Fruit fly (Drosophila melanogaster) whole organism, embryonic: ENCODE measurements around the gene CG9372.

ENCODE experiments used
- Ada2b ChIP-seq: fragments of 200-800 bp; sonication (Bioruptor generic); IDR thresholded peaks from 2 replicates; pipeline ENCODE4 v1.3.6; 2022; ENCODE audit warnings: missing biosample characterization, missing genetic modification characterization
- Asciz ChIP-seq: fragments of 200-800 bp; sonication (Bioruptor generic); optimal IDR thresholded peaks from 2 replicates; lab custom pipeline; 2017; ENCODE audit warnings: missing biosample characterization, mild to moderate bottlenecking, missing genetic modification characterization, missing genetic modification reagents
- CG10147 ChIP-seq: fragments of 200-800 bp; sonication (Bioruptor generic); optimal IDR thresholded peaks from 2 replicates; lab custom pipeline; 2019; ENCODE audit warnings: missing biosample characterization, mild to moderate bottlenecking, missing genetic modification characterization, moderate library complexity
- CG10979 ChIP-seq: fragments of 200-800 bp; sonication (Bioruptor generic); optimal IDR thresholded peaks from 2 replicates; lab custom pipeline; 2018; ENCODE audit warnings: missing biosample characterization, mild to moderate bottlenecking, missing genetic modification characterization, moderate library complexity
- CG11504 ChIP-seq: fragments of 200-800 bp; sonication (Bioruptor generic); optimal IDR thresholded peaks from 3 replicates; lab custom pipeline; 2019; ENCODE audit warnings: missing biosample characterization, mild to moderate bottlenecking, missing genetic modification characterization, moderate library complexity
- CG13296 ChIP-seq: fragments of 200-800 bp; sonication (Bioruptor generic); optimal IDR thresholded peaks from 3 replicates; lab custom pipeline; 2018; ENCODE audit warnings: missing biosample characterization, mild to moderate bottlenecking, missing genetic modification characterization
- CG15269 ChIP-seq: fragments of 200-800 bp; sonication (Bioruptor generic); optimal IDR thresholded peaks from 2 replicates; lab custom pipeline; 2018; ENCODE audit warnings: missing biosample characterization, mild to moderate bottlenecking, missing genetic modification characterization, moderate library complexity
- CG1529 ChIP-seq: fragments of 200-800 bp; sonication (Bioruptor generic); optimal IDR thresholded peaks from 3 replicates; lab custom pipeline; 2018; ENCODE audit warnings: missing biosample characterization, missing genetic modification characterization
- CG16815 ChIP-seq: fragments of 200-800 bp; sonication (Bioruptor generic); optimal IDR thresholded peaks from 3 replicates; lab custom pipeline; 2017; ENCODE audit warnings: missing biosample characterization, mild to moderate bottlenecking, missing genetic modification characterization
- CG17385 ChIP-seq: fragments of 200-800 bp; sonication (Bioruptor generic); optimal IDR thresholded peaks from 3 replicates; lab custom pipeline; 2018; ENCODE audit warnings: missing biosample characterization, mild to moderate bottlenecking, missing genetic modification characterization
- CG2120 ChIP-seq: fragments of 200-800 bp; sonication (Bioruptor generic); optimal IDR thresholded peaks from 3 replicates; lab custom pipeline; 2016; ENCODE audit warnings: missing biosample characterization, missing genetic modification characterization
- CG2199 ChIP-seq: fragments of 200-800 bp; sonication (Bioruptor generic); IDR thresholded peaks from 3 replicates; pipeline ENCODE4 v1.3.6; 2022; ENCODE audit warnings: missing biosample characterization, missing genetic modification characterization
- CG30403 ChIP-seq: fragments of 200-800 bp; sonication (Bioruptor generic); optimal IDR thresholded peaks from 3 replicates; lab custom pipeline; 2016; ENCODE audit warnings: missing biosample characterization, missing genetic modification characterization
- CG3281 ChIP-seq: fragments of 200-800 bp; sonication (Bioruptor generic); optimal IDR thresholded peaks from 3 replicates; lab custom pipeline; 2017; ENCODE audit warnings: missing biosample characterization, mild to moderate bottlenecking, missing genetic modification characterization
- CG34376 ChIP-seq: fragments of 200-800 bp; sonication (Bioruptor generic); optimal IDR thresholded peaks from 2 replicates; lab custom pipeline; 2018; ENCODE audit warnings: missing biosample characterization, mild to moderate bottlenecking, missing genetic modification characterization
- CG9727 ChIP-seq: fragments of 200-800 bp; sonication (Bioruptor generic); optimal IDR thresholded peaks from 3 replicates; lab custom pipeline; 2017; ENCODE audit warnings: missing biosample characterization, mild to moderate bottlenecking, missing genetic modification characterization
- D19B ChIP-seq: fragments of 200-800 bp; sonication (Bioruptor generic); optimal IDR thresholded peaks from 2 replicates; lab custom pipeline; 2017; ENCODE audit warnings: missing biosample characterization, mild to moderate bottlenecking, missing genetic modification characterization
- Dip3 ChIP-seq: fragments of 200-800 bp; sonication (Bioruptor generic); optimal IDR thresholded peaks from 3 replicates; lab custom pipeline; 2016; ENCODE audit warnings: missing biosample characterization, missing genetic modification characterization
- Hmx ChIP-seq: fragments of 200-800 bp; sonication (Bioruptor generic); optimal IDR thresholded peaks from 2 replicates; lab custom pipeline; 2016; ENCODE audit warnings: missing biosample characterization, missing genetic modification characterization
- Meics ChIP-seq: fragments of 200-800 bp; sonication (Bioruptor generic); optimal IDR thresholded peaks from 2 replicates; lab custom pipeline; 2017; ENCODE audit warnings: missing biosample characterization, mild to moderate bottlenecking, missing genetic modification characterization
- Oli ChIP-seq: fragments of 200-800 bp; sonication (Bioruptor generic); optimal IDR thresholded peaks from 2 replicates; lab custom pipeline; 2018; ENCODE audit warnings: missing biosample characterization, mild to moderate bottlenecking, missing genetic modification characterization, moderate library complexity
- PHDP ChIP-seq: fragments of 200-800 bp; sonication (Bioruptor generic); optimal IDR thresholded peaks from 3 replicates; lab custom pipeline; 2018; ENCODE audit warnings: missing biosample characterization, mild to moderate bottlenecking, missing genetic modification characterization, moderate library complexity
- Rx ChIP-seq: fragments of 200-800 bp; sonication (Bioruptor generic); IDR thresholded peaks from 2 replicates; pipeline ENCODE4 v1.3.6; 2022; ENCODE audit warnings: missing biosample characterization, missing genetic modification characterization
- Usf ChIP-seq: fragments of 200-800 bp; sonication (Bioruptor generic); optimal IDR thresholded peaks from 2 replicates; lab custom pipeline; 2017; ENCODE audit warnings: missing genotype, missing biosample characterization, missing genetic modification characterization
- bowl ChIP-seq: fragments of 200-800 bp; sonication (Bioruptor generic); IDR thresholded peaks from 2 replicates; pipeline ENCODE4 v1.3.6; 2022; ENCODE audit warnings: missing biosample characterization, missing genetic modification characterization
- br ChIP-seq: fragments of >200 bp; optimal IDR thresholded peaks from 2 replicates; lab custom pipeline; 2017
- cwo ChIP-seq: fragments of 200-800 bp; sonication (Bioruptor generic); optimal IDR thresholded peaks from 3 replicates; lab custom pipeline; 2017; ENCODE audit warnings: missing biosample characterization, missing genetic modification characterization, mild to moderate bottlenecking, moderate library complexity, missing genetic modification reagents
- ems ChIP-seq: fragments of 200-800 bp; sonication (Bioruptor generic); optimal IDR thresholded peaks from 3 replicates; lab custom pipeline; 2016; ENCODE audit warnings: missing biosample characterization, missing genetic modification characterization
- eve ChIP-seq, 2 experiments: fragments of >200 bp; optimal IDR thresholded peaks; 2 replicates each; lab custom pipeline; 2017; ENCODE audit warnings: missing biosample characterization in 2 of 2, missing genetic modification characterization in 2 of 2
- exex ChIP-seq: fragments of 200-800 bp; sonication (Bioruptor generic); optimal IDR thresholded peaks from 4 replicates; lab custom pipeline; 2018; ENCODE audit warnings: missing biosample characterization, mild to moderate bottlenecking, missing genetic modification characterization, moderate library complexity
- fd96Cb ChIP-seq: fragments of 200-800 bp; sonication (Bioruptor generic); optimal IDR thresholded peaks from 2 replicates; lab custom pipeline; 2018; ENCODE audit warnings: missing biosample characterization, mild to moderate bottlenecking, missing genetic modification characterization, moderate library complexity
- fu2 ChIP-seq: fragments of 200-800 bp; sonication (Bioruptor generic); optimal IDR thresholded peaks from 2 replicates; lab custom pipeline; 2016; ENCODE audit warnings: missing biosample characterization, missing genetic modification characterization
- gem ChIP-seq: fragments of 200-800 bp; sonication (Bioruptor generic); optimal IDR thresholded peaks from 2 replicates; lab custom pipeline; 2019; ENCODE audit warnings: missing biosample characterization, mild to moderate bottlenecking, missing genetic modification characterization, moderate library complexity
- her ChIP-seq: fragments of 200-800 bp; sonication (Bioruptor generic); optimal IDR thresholded peaks from 2 replicates; lab custom pipeline; 2016; ENCODE audit warnings: missing biosample characterization, missing genetic modification characterization
- klu ChIP-seq: fragments of 200-800 bp; sonication (Bioruptor generic); IDR thresholded peaks from 2 replicates; pipeline ENCODE4 v1.3.6; 2022; ENCODE audit warnings: missing biosample characterization, missing genetic modification characterization
- lbe ChIP-seq: fragments of 200-800 bp; sonication (Bioruptor generic); optimal IDR thresholded peaks from 2 replicates; lab custom pipeline; 2016; ENCODE audit warnings: missing biosample characterization, mild to moderate bottlenecking, missing genetic modification characterization
- lilli ChIP-seq: fragments of 200-800 bp; sonication (Bioruptor generic); optimal IDR thresholded peaks from 3 replicates; lab custom pipeline; 2016; ENCODE audit warnings: missing biosample characterization, missing genetic modification characterization
- odd ChIP-seq: fragments of 200-800 bp; sonication (Bioruptor generic); optimal IDR thresholded peaks from 2 replicates; lab custom pipeline; 2017; ENCODE audit warnings: missing biosample characterization, mild to moderate bottlenecking, missing genetic modification characterization
- org-1 ChIP-seq: fragments of 200-800 bp; sonication (Bioruptor generic); optimal IDR thresholded peaks from 2 replicates; lab custom pipeline; 2017; ENCODE audit warnings: missing biosample characterization, missing genetic modification characterization
- p53 ChIP-seq: fragments of 200-800 bp; sonication (Bioruptor generic); optimal IDR thresholded peaks from 2 replicates; lab custom pipeline; 2016; ENCODE audit warnings: missing biosample characterization, missing genetic modification characterization
- pan ChIP-seq, 4 experiments: fragments of >200 bp in 3 of 4; fragments of 200-800 bp in 1 of 4; sonication (Bioruptor generic) in 1 of 4; optimal IDR thresholded peaks in 3 of 4; IDR thresholded peaks in 1 of 4; 2 replicates each; pipeline versions ENCODE4 v1.3.6 to Lab custom; 2017 to 2022; ENCODE audit warnings: missing biosample characterization in 2 of 4, missing genetic modification characterization in 2 of 4, mixed read lengths in 1 of 4
- phol ChIP-seq: fragments of 200-800 bp; sonication (Bioruptor generic); optimal IDR thresholded peaks from 3 replicates; lab custom pipeline; 2018; ENCODE audit warnings: missing biosample characterization, mild to moderate bottlenecking, missing genetic modification characterization, moderate library complexity
- scrt ChIP-seq: fragments of 200-800 bp; sonication (Bioruptor generic); optimal IDR thresholded peaks from 2 replicates; lab custom pipeline; 2018; ENCODE audit warnings: missing biosample characterization, mild to moderate bottlenecking, missing genetic modification characterization, moderate library complexity
- shn ChIP-seq: fragments of 200-800 bp; sonication (Bioruptor generic); optimal IDR thresholded peaks from 3 replicates; lab custom pipeline; 2016; ENCODE audit warnings: missing biosample characterization, missing genetic modification characterization
- slbo ChIP-seq: fragments of 200-800 bp; sonication (Bioruptor generic); IDR thresholded peaks from 2 replicates; pipeline ENCODE4 v1.3.6; 2022; ENCODE audit warnings: missing biosample characterization, missing genetic modification characterization
- sqz ChIP-seq: fragments of 200-800 bp; sonication (Bioruptor generic); optimal IDR thresholded peaks from 3 replicates; lab custom pipeline; 2018; ENCODE audit warnings: missing biosample characterization, mild to moderate bottlenecking, missing genetic modification characterization
- vvl ChIP-seq: fragments of 200-800 bp; sonication (Bioruptor generic); IDR thresholded peaks from 2 replicates; pipeline ENCODE4 v1.3.6; 2022; ENCODE audit warnings: missing biosample characterization, missing genetic modification characterization
- wor ChIP-seq: fragments of 200-800 bp; sonication (Bioruptor generic); IDR thresholded peaks from 2 replicates; pipeline ENCODE4 v1.3.6; 2022; ENCODE audit warnings: missing biosample characterization, missing genetic modification characterization
- zen ChIP-seq: fragments of 200-800 bp; sonication (Bioruptor generic); optimal IDR thresholded peaks from 3 replicates; lab custom pipeline; 2018; ENCODE audit warnings: missing biosample characterization, mild to moderate bottlenecking, missing genetic modification characterization, moderate library complexity
- zfh1 ChIP-seq: fragments of 200-800 bp; sonication (Bioruptor generic); IDR thresholded peaks from 3 replicates; pipeline ENCODE4 v1.3.6; 2022; ENCODE audit warnings: missing biosample characterization, missing genetic modification characterization
- zfh2 ChIP-seq: fragments of 200-800 bp; sonication (Bioruptor generic); optimal IDR thresholded peaks from 2 replicates; lab custom pipeline; 2016; ENCODE audit warnings: missing biosample characterization, missing genetic modification characterization

Gene CG9372

DNA sequence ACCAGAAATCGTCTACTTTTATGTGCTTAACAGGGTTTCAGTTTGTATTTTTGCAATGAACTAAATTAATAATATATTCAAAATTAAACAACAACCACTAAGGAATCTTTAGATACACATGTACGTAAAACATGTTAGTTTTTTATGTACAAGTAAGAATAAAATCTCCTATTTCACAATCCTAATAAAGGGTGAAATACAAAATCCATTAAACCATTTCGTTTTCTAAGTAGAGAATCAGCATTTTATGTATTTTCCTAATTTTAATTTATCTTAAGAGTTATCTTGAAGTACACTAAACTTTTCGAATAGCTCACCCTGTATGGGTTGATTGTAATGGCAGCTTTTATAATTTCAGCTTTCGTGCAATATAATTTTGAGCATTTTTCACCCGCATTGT, 44.3 kb upstream of the CG9372 start (continued):
- TF ChIP-seq wor (GFP tag; lab: Robert Waterston, UW) (no peak), CG2120 (GFP tag; lab: Kevin White, UChicago) (peak; percentile 76), CG10979 (tag; lab: Kevin White, UChicago) (peak; percentile 6), br (lab: Kevin White, UChicago) (no peak), shn (GFP tag; lab: Kevin White, UChicago) (no peak), CG10147 (GFP tag; lab: Kevin White, UChicago) (peak; percentile 63), Usf (GFP tag; lab: Kevin White, UChicago) (peak; percentile 22), vvl (no peak), slbo (GFP tag; lab: Robert Waterston, UW) (peak; percentile 23), fu2 (GFP tag; lab: Kevin White, UChicago) (peak; percentile 1), fd96Cb (tag; lab: Kevin White, UChicago) (no peak), CG11504 (peak; percentile 60), ems (GFP tag; lab: Kevin White, UChicago) (no peak), Hmx (GFP tag; lab: Kevin White, UChicago) (peak; percentile 51), bowl (no peak), CG13296 (GFP tag; lab: Kevin White, UChicago) (peak; percentile 21), CG30403 (GFP tag; lab: Kevin White, UChicago) (peak; percentile 66), zen (tag; lab: Kevin White, UChicago) (no peak), D19B (GFP tag; lab: Kevin White, UChicago) (peak; percentile 16), CG3281 (peak; percentile 69), CG1529 (GFP tag; lab: Kevin White, UChicago) (no peak), org-1 (GFP tag; lab: Kevin White, UChicago) (peak; percentile 13), cwo (GFP tag; lab: Kevin White, UChicago) (peak; percentile 25), CG34376 (GFP tag; lab: Kevin White, UChicago) (no peak), her (GFP tag; lab: Kevin White, UChicago) (no peak), Rx (GFP tag; lab: Robert Waterston, UW) (no peak), CG16815 (GFP tag; lab: Kevin White, UChicago) (peak; percentile 9), Ada2b (GFP tag; lab: Robert Waterston, UW) (0 out of 2 replicates have a peak, but pooled peaks have one; percentile 14), exex (tag; lab: Kevin White, UChicago) (peak; percentile 9), PHDP (tag; lab: Kevin White, UChicago) (peak; percentile 18), gem (tag; lab: Kevin White, UChicago) (peak; percentile 72), CG2199 (no peak), eve (GFP tag; optimal IDR thresholded peaks at IDR 0.05; lab: Kevin White, UChicago) (no peak), Asciz (GFP tag; lab: Kevin White, UChicago) (peak; percentile 18), sqz (peak; percentile 6), lilli (GFP tag; lab: Kevin White, UChicago) (peak; percentile 52), lbe (GFP tag; lab: Kevin White, UChicago) (peak; percentile 27), CG15269 (tag; lab: Kevin White, UChicago) (peak; percentile 25), CG9727 (GFP tag; lab: Kevin White, UChicago) (peak; percentile 8), scrt (peak; percentile 33), klu (GFP tag; lab: Robert Waterston, UW) (no peak), Oli (tag; lab: Kevin White, UChicago) (peak; percentile 26), odd (no peak), pan (optimal IDR thresholded peaks at IDR 0.05; lab: Kevin White, UChicago) (no peak), pan (GFP tag; optimal IDR thresholded peaks at IDR 0.05 in 1 of 2, IDR thresholded peaks at IDR 0.05 in 1 of 2) (peak in 1 of 2 experiments; percentile 36), phol (tag; lab: Kevin White, UChicago) (peak; percentile 19), Dip3 (GFP tag; lab: Kevin White, UChicago) (peak; percentile 32), zfh2 (GFP tag; lab: Kevin White, UChicago) (peak; percentile 1), CG17385 (GFP tag; lab: Kevin White, UChicago) (peak; percentile 6), p53 (GFP tag; lab: Kevin White, UChicago) (no peak), zfh1 (GFP tag; lab: Robert Waterston, UW) (no peak), Meics (peak; percentile 68)
